Fruit fly (Drosophila melanogaster): ENCODE measurements around the gene CG4382.

Gene CG4382

dm6 chr2L:9607997-9608563, 7.4 kb upstream of the CG4382 start, which contains the start of gene gcm2:
TSS of gene gcm2 (plus strand) at chr2L:9608562.
- no peak for TF ChIP-seq CG17801 (GFP tag; optimal IDR thresholded peaks at IDR 0.05; ENCODE audit: partially characterized antibody)

dm6 chr2L:9602103-9602502, 1.4 kb upstream of the CG4382 start:
- TF ChIP-seq CG17801 (GFP tag; optimal IDR thresholded peaks at IDR 0.05; ENCODE audit: partially characterized antibody): no peak

dm6 chr2L:9601220-9601619, 548 bp upstream of the CG4382 start:
- TF ChIP-seq CG17801 (GFP tag; optimal IDR thresholded peaks at IDR 0.05; ENCODE audit: partially characterized antibody): no peak

dm6 chr2L:9598390-9598789, 2.3 kb downstream of the CG4382 start:
- no peak for TF ChIP-seq CG17801 (GFP tag; optimal IDR thresholded peaks at IDR 0.05; ENCODE audit: partially characterized antibody)

- no peak for TF ChIP-seq CG17801 (GFP tag; optimal IDR thresholded peaks at IDR 0.05; ENCODE audit: partially characterized antibody)
Measured at dm6 chr2L:9594625-9595300, 5.9 kb downstream of the CG4382 start.

- no peak for TF ChIP-seq CG17801 (GFP tag; optimal IDR thresholded peaks at IDR 0.05; ENCODE audit: partially characterized antibody)
Measured at dm6 chr2L:9591146-9591545, 9.5 kb downstream of the CG4382 start.

- no peak for TF ChIP-seq CG17801 (GFP tag; optimal IDR thresholded peaks at IDR 0.05; ENCODE audit: partially characterized antibody)
Measured at dm6 chr2L:9589176-9589575, 11.5 kb downstream of the CG4382 start, which contains the start of gene CG3841. TSS of gene CG3841 (plus strand) at chr2L:9589476.

dm6 chr2L:9585942-9586341, 14.7 kb downstream of the CG4382 start:
- TF ChIP-seq CG17801 (GFP tag; optimal IDR thresholded peaks at IDR 0.05; ENCODE audit: partially characterized antibody): no peak

dm6 chr2L:9584098-9584703, 16.5 kb downstream of the CG4382 start:
- TF ChIP-seq CG17801 (GFP tag; optimal IDR thresholded peaks at IDR 0.05; ENCODE audit: partially characterized antibody): no peak

- TF ChIP-seq CG17801 (GFP tag; optimal IDR thresholded peaks at IDR 0.05; ENCODE audit: partially characterized antibody): no peak
Measured at dm6 chr2L:9581582-9581981, 19.1 kb downstream of the CG4382 start, which contains the start of gene gcm. TSS of gene gcm (minus strand) at chr2L:9581745.

dm6 chr2L:9579538-9579937, 21.1 kb downstream of the CG4382 start, which contains the start of gene CG31709:
TSS of gene CG31709 (minus strand) at chr2L:9579638.
- TF ChIP-seq CG17801 (GFP tag; optimal IDR thresholded peaks at IDR 0.05; ENCODE audit: partially characterized antibody): no peak

- TF ChIP-seq CG17801 (GFP tag; optimal IDR thresholded peaks at IDR 0.05; ENCODE audit: partially characterized antibody): peak; percentile 78
Measured at dm6 chr2L:9576269-9576933, 24.3 kb downstream of the CG4382 start, which contains the start of gene Mtpalpha. TSS of gene Mtpalpha (minus strand) at chr2L:9576769.

- peak; percentile 87 for TF ChIP-seq CG17801 (GFP tag; optimal IDR thresholded peaks at IDR 0.05; ENCODE audit: partially characterized antibody)
Measured at dm6 chr2L:9570673-9571193, 29.9 kb downstream of the CG4382 start.

dm6 chr2L:9569588-9570434, 30.9 kb downstream of the CG4382 start:
- TF ChIP-seq CG17801 (GFP tag; optimal IDR thresholded peaks at IDR 0.05; ENCODE audit: partially characterized antibody): peak; percentile 98
